Fruit fly (Drosophila melanogaster) S2 (cell line): ENCODE results near the gene sima.

Experiments used
- CG8478 ChIP-seq: fragments of >200 bp; optimal IDR thresholded peaks from 2 replicates; lab custom pipeline; 2018
- CTCF ChIP-seq, 2 experiments: fragments of >200 bp; optimal IDR thresholded peaks; 2 replicates each; lab custom pipeline; 2018

dm6 chr3R:30084137-30084536 lies 26.0 kb downstream of the sima start:
- TF ChIP-seq CG8478 (no peak), CTCF (optimal IDR thresholded peaks at IDR 0.05; lab: Kevin White, UChicago) (no peak)
